Worm (Caenorhabditis elegans): ENCODE data around the gene ipla-5.

ce11 chrIV:8723720-8724119 is 8.7 kb downstream of the ipla-5 start, which contains the start of gene F21D5.9:
- TF ChIP-seq daf-12 (tag; optimal IDR thresholded peaks at IDR 0.05) (no peak), skn-1 (tag; optimal IDR thresholded peaks at IDR 0.05) (no peak), ZK546.5 (tag; optimal IDR thresholded peaks at IDR 0.05) (no peak), zag-1 (tag; optimal IDR thresholded peaks at IDR 0.05) (no peak), ceh-82 (tag; optimal IDR thresholded peaks at IDR 0.05) (no peak), nfya-1 (tag; optimal IDR thresholded peaks at IDR 0.05; ENCODE audit: insufficient read depth) (no peak), nhr-11 (tag; optimal IDR thresholded peaks at IDR 0.05) (no peak), sea-2 (GFP tag; optimal IDR thresholded peaks at IDR 0.05) (no peak), ztf-11 (tag; optimal IDR thresholded peaks at IDR 0.05) (no peak), fos-1 (tag; optimal IDR thresholded peaks at IDR 0.05) (no peak), nhr-237 (tag; optimal IDR thresholded peaks at IDR 0.05) (no peak), ceh-16 (tag; optimal IDR thresholded peaks at IDR 0.05) (no peak), fkh-10 (GFP tag; optimal IDR thresholded peaks at IDR 0.05) (no peak)
